Worm (Caenorhabditis elegans): ENCODE data around the gene C54F6.18.

ce11 chrV:7570290-7570689 lies 44.5 kb downstream of the C54F6.18 start, which contains the start of gene clec-212:
- TF ChIP-seq zfp-2 (tag; optimal IDR thresholded peaks at IDR 0.05) (no peak), nhr-28 (tag; optimal IDR thresholded peaks at IDR 0.05) (no peak), aly-2 (tag; optimal IDR thresholded peaks at IDR 0.05) (no peak), skn-1 (tag; optimal IDR thresholded peaks at IDR 0.05) (no peak), lin-15B (tag; optimal IDR thresholded peaks at IDR 0.05) (no peak)
